Worm (Caenorhabditis elegans) whole organism, L3 larva: ENCODE results near the gene col-127.

Experiments used
- aly-2 ChIP-seq: fragments of 150-350 bp; optimal IDR thresholded peaks from 2 replicates; lab custom pipeline; 2014; ENCODE audit warnings: missing biosample characterization, missing genetic modification characterization
- ama-1 ChIP-seq: fragments of 150-350 bp; optimal IDR thresholded peaks from 2 replicates; lab custom pipeline; 2018
- ceh-28 ChIP-seq: fragments of 150-350 bp; optimal IDR thresholded peaks from 2 replicates; lab custom pipeline; 2014; ENCODE audit warnings: missing biosample characterization, missing genetic modification reagents, missing genetic modification characterization
- ceh-82 ChIP-seq: fragments of 150-350 bp; optimal IDR thresholded peaks from 2 replicates; lab custom pipeline; 2014; ENCODE audit warnings: missing biosample characterization, missing genetic modification characterization
- ceh-9 ChIP-seq: sonication (generic microtip); optimal IDR thresholded peaks from 2 replicates; lab custom pipeline; 2018; ENCODE audit warnings: missing biosample characterization, missing genetic modification characterization
- mdl-1 ChIP-seq: fragments of 150-350 bp; optimal IDR thresholded peaks from 2 replicates; lab custom pipeline; 2014; ENCODE audit warnings: missing biosample characterization, missing genetic modification characterization
- nhr-25 ChIP-seq: sonication (generic microtip); optimal IDR thresholded peaks from 2 replicates; lab custom pipeline; 2017; ENCODE audit warnings: missing biosample characterization, missing genetic modification characterization
- nhr-76 ChIP-seq: fragments of 150-350 bp; sonication (generic microtip); optimal IDR thresholded peaks from 5 replicates; lab custom pipeline; 2014; ENCODE audit warnings: missing biosample characterization, missing genetic modification characterization
- pha-4 ChIP-seq: fragments of 150-350 bp; optimal IDR thresholded peaks from 2 replicates; lab custom pipeline; 2014; ENCODE audit warnings: missing biosample characterization, missing genetic modification reagents, missing genetic modification characterization
- pqm-1 ChIP-seq: fragments of 150-350 bp; optimal IDR thresholded peaks from 2 replicates; lab custom pipeline; 2017; ENCODE audit warnings: missing biosample characterization, missing genetic modification characterization, inconsistent platforms
- skn-1 ChIP-seq: fragments of 150-350 bp; optimal IDR thresholded peaks from 2 replicates; lab custom pipeline; 2014; ENCODE audit warnings: missing biosample characterization, missing genetic modification characterization
- snpc-4 ChIP-seq: fragments of 150-350 bp; optimal IDR thresholded peaks from 2 replicates; lab custom pipeline; 2014; ENCODE audit warnings: missing biosample characterization, missing genetic modification characterization
- tbx-2 ChIP-seq: sonication (generic microtip); optimal IDR thresholded peaks from 2 replicates; lab custom pipeline; 2016; ENCODE audit warnings: mild to moderate bottlenecking, missing genetic modification characterization, missing compliant biosample characterization
- zag-1 ChIP-seq: fragments of 150-350 bp; optimal IDR thresholded peaks from 2 replicates; lab custom pipeline; 2014; ENCODE audit warnings: missing biosample characterization, missing genetic modification characterization

DNA sequence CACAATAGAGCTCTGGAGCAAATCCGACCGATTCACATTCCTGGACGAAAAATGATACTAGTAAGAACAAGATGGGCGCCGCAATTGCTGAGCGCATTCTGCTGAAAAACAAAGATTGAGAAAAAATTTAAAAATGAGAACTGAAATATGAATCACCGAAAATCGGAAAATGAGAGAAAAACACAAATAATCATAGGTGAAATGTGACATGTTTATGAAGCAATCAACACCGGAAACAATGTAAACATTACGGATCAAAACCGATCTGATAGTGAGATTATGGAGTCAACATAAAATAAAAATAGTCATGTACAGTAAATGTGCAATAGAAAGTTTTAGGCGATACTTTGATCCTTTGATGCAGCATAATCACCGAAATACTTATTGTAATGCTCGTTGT lies 47.9 kb upstream of the col-127 start, which contains the start of gene dnj-2:
- no peak for TF ChIP-seq tbx-2 (tag; lab: Kevin White, UChicago)
- TF ChIP-seq nhr-76 = no peak
- TF ChIP-seq nhr-25 = no peak
- no peak for TF ChIP-seq pha-4 (tag; lab: Kevin White, UChicago)
- no peak for TF ChIP-seq skn-1
- no peak for TF ChIP-seq aly-2 (tag; lab: Kevin White, UChicago)
- TF ChIP-seq snpc-4 (tag; lab: Kevin White, UChicago) = no peak
- TF ChIP-seq ceh-28 (tag; lab: Kevin White, UChicago) = no peak
- TF ChIP-seq pqm-1 (tag; lab: Kevin White, UChicago) = no peak
- TF ChIP-seq ceh-82 = no peak
- TF ChIP-seq mdl-1 (tag; lab: Kevin White, UChicago) = no peak
- TF ChIP-seq zag-1 (tag; lab: Kevin White, UChicago) = no peak
- no peak for TF ChIP-seq ceh-9 (tag; lab: Kevin White, UChicago)
- no peak for TF ChIP-seq ama-1 (lab: Kevin White, UChicago)
